Fruit fly (Drosophila melanogaster): ENCODE data around the gene CG32079.
A peak's percentile ranks its signal among the peaks of the same experiment; 100 is the strongest.

- TF ChIP-seq CG8478 (optimal IDR thresholded peaks at IDR 0.05) = no peak
- TF ChIP-seq CTCF (optimal IDR thresholded peaks at IDR 0.05) = peak; percentile 88 to 91
These were observed 15.8 kb downstream of the CG32079 start for dm6 chr3L:11041193-11041592.
